Fruit fly (Drosophila melanogaster) whole organism, wandering third instar larva: ENCODE measurements around the gene CG33341.

Source experiments
- Abd-B ChIP-seq: fragments of >200 bp; optimal IDR thresholded peaks from 2 replicates; lab custom pipeline; 2017; ENCODE audit warnings: missing biosample characterization, missing genetic modification characterization
- CG9705 ChIP-seq: fragments of 200-800 bp; sonication (Bioruptor generic); optimal IDR thresholded peaks from 2 replicates; lab custom pipeline; 2018; ENCODE audit warnings: missing biosample characterization, mild to moderate bottlenecking, missing genetic modification characterization
- Dfd ChIP-seq: fragments of >200 bp; optimal IDR thresholded peaks from 2 replicates; lab custom pipeline; 2017; ENCODE audit warnings: missing biosample characterization, missing genetic modification characterization
- Dif ChIP-seq: fragments of 200-275, 200-300 bp; sonication (Bioruptor generic); optimal IDR thresholded peaks from 2 replicates; lab custom pipeline; 2018; ENCODE audit warnings: missing biosample characterization, missing genetic modification characterization; ENCODE audit not compliant: partially characterized antibody
- GATAd ChIP-seq: sonication (Bioruptor generic); optimal IDR thresholded peaks from 2 replicates; lab custom pipeline; 2016; ENCODE audit warnings: missing biosample characterization, missing genetic modification characterization
- HLH106 ChIP-seq: fragments of 200-800 bp; optimal IDR thresholded peaks from 3 replicates; lab custom pipeline; 2019; ENCODE audit warnings: missing biosample characterization, mild to moderate bottlenecking, missing genetic modification characterization, moderate library complexity
- Hnf4 ChIP-seq: fragments of 200-800 bp; sonication (Bioruptor generic); optimal IDR thresholded peaks from 2 replicates; lab custom pipeline; 2016; ENCODE audit warnings: missing biosample characterization, mild to moderate bottlenecking, missing genetic modification characterization
- Hr78 ChIP-seq: fragments of >200 bp; optimal IDR thresholded peaks from 2 replicates; lab custom pipeline; 2017; ENCODE audit warnings: missing biosample characterization, missing genetic modification characterization
- Jra ChIP-seq: sonication (Bioruptor generic); optimal IDR thresholded peaks from 2 replicates; lab custom pipeline; 2016; ENCODE audit warnings: missing biosample characterization, missing genetic modification characterization
- Mio ChIP-seq: sonication (Bioruptor generic); optimal IDR thresholded peaks from 2 replicates; lab custom pipeline; 2016; ENCODE audit warnings: missing biosample characterization, missing genetic modification characterization
- Myc ChIP-seq: fragments of >200 bp; optimal IDR thresholded peaks from 2 replicates; lab custom pipeline; 2017
- N ChIP-seq: fragments of >200 bp; optimal IDR thresholded peaks from 2 replicates; lab custom pipeline; 2018; ENCODE audit warnings: missing biosample characterization, missing external identifiers, missing genetic modification characterization
- Rel ChIP-seq, 2 experiments: fragments of 200-800 bp; sonication (Bioruptor generic) in 1 of 2; optimal IDR thresholded peaks; 2 replicates in 1 of 2; 3 replicates in 1 of 2; lab custom pipeline; 2016 to 2019; ENCODE audit warnings: mild to moderate bottlenecking in 2 of 2, missing biosample characterization in 2 of 2, missing genetic modification characterization in 2 of 2, moderate library complexity in 1 of 2
- Sp1 ChIP-seq: fragments of 200-800 bp; sonication (Bioruptor generic); optimal IDR thresholded peaks from 3 replicates; lab custom pipeline; 2019; ENCODE audit warnings: missing biosample characterization, mild to moderate bottlenecking, missing genetic modification characterization, moderate library complexity
- Vsx2 ChIP-seq: fragments of 200-300, 225-300 bp; sonication (Bioruptor generic); optimal IDR thresholded peaks from 2 replicates; lab custom pipeline; 2018; ENCODE audit warnings: missing biosample characterization, missing genetic modification characterization; ENCODE audit not compliant: partially characterized antibody
- br ChIP-seq: fragments of 200-800 bp; sonication (Bioruptor generic); optimal IDR thresholded peaks from 2 replicates; lab custom pipeline; 2016; ENCODE audit warnings: missing biosample characterization, missing genetic modification characterization
- dl ChIP-seq, 2 experiments: fragments of 175-275, 200-275 bp in 1 of 2; fragments of 200-275 bp in 1 of 2; sonication (Bioruptor generic); optimal IDR thresholded peaks; lab custom pipeline; 2018; ENCODE audit warnings: mild to moderate bottlenecking in 2 of 2, missing biosample characterization in 2 of 2, missing genetic modification characterization in 2 of 2, moderate library complexity in 2 of 2; ENCODE audit not compliant: partially characterized antibody in 2 of 2, insufficient read depth in 1 of 2
- dmrt93B ChIP-seq: fragments of 200-800 bp; sonication (Bioruptor generic); optimal IDR thresholded peaks from 2 replicates; lab custom pipeline; 2018; ENCODE audit warnings: missing biosample characterization, mild to moderate bottlenecking, missing genetic modification characterization
- ey ChIP-seq: fragments of 200-800 bp; sonication (Bioruptor generic); optimal IDR thresholded peaks from 2 replicates; lab custom pipeline; 2016; ENCODE audit warnings: missing biosample characterization, missing genetic modification characterization
- foxo ChIP-seq, 2 experiments: fragments of 200-800 bp; sonication (Bioruptor generic); optimal IDR thresholded peaks; 2 replicates in 1 of 2; 3 replicates in 1 of 2; lab custom pipeline; 2016 to 2017; ENCODE audit warnings: missing biosample characterization in 2 of 2, missing genetic modification characterization in 2 of 2
- fru ChIP-seq: fragments of 200-800 bp; sonication (Bioruptor generic); optimal IDR thresholded peaks from 3 replicates; lab custom pipeline; 2016; ENCODE audit warnings: missing biosample characterization, mild to moderate bottlenecking, missing genetic modification characterization
- h ChIP-seq: fragments of 200-800 bp; sonication (Bioruptor generic); optimal IDR thresholded peaks from 3 replicates; lab custom pipeline; 2016; ENCODE audit warnings: missing biosample characterization, mild to moderate bottlenecking, missing genetic modification characterization
- jim ChIP-seq: fragments of 175-275, 200-325 bp; sonication (Bioruptor generic); optimal IDR thresholded peaks from 2 replicates; lab custom pipeline; 2016; ENCODE audit warnings: missing biosample characterization, mild to moderate bottlenecking, missing genetic modification characterization
- lola ChIP-seq: fragments of >200 bp; optimal IDR thresholded peaks from 2 replicates; lab custom pipeline; 2017; ENCODE audit warnings: missing biosample characterization, missing genetic modification characterization
- pan ChIP-seq: fragments of >200 bp; optimal IDR thresholded peaks from 2 replicates; lab custom pipeline; 2017
- psq ChIP-seq: fragments of 200-800 bp; sonication (Bioruptor generic); optimal IDR thresholded peaks from 3 replicates; lab custom pipeline; 2017; ENCODE audit warnings: missing biosample characterization, mild to moderate bottlenecking, missing genetic modification characterization, moderate library complexity
- rgr ChIP-seq: fragments of 200-800 bp; sonication (Bioruptor generic); optimal IDR thresholded peaks from 3 replicates; lab custom pipeline; 2016; ENCODE audit warnings: missing biosample characterization, mild to moderate bottlenecking, missing genetic modification characterization
- sage ChIP-seq: fragments of 200-800 bp; sonication (Bioruptor generic); optimal IDR thresholded peaks from 2 replicates; lab custom pipeline; 2016; ENCODE audit warnings: missing biosample characterization, mild to moderate bottlenecking, missing genetic modification characterization
- tai ChIP-seq: sonication (Bioruptor generic); optimal IDR thresholded peaks from 2 replicates; lab custom pipeline; 2016; ENCODE audit warnings: missing biosample characterization, missing genetic modification characterization
- usp ChIP-seq: fragments of >200 bp; optimal IDR thresholded peaks from 2 replicates; lab custom pipeline; 2017; ENCODE audit warnings: missing biosample characterization, missing genetic modification characterization
- woc ChIP-seq: sonication (Bioruptor generic); optimal IDR thresholded peaks from 2 replicates; lab custom pipeline; 2016; ENCODE audit warnings: missing biosample characterization, mild to moderate bottlenecking, missing genetic modification characterization

Gene CG33341

DNA sequence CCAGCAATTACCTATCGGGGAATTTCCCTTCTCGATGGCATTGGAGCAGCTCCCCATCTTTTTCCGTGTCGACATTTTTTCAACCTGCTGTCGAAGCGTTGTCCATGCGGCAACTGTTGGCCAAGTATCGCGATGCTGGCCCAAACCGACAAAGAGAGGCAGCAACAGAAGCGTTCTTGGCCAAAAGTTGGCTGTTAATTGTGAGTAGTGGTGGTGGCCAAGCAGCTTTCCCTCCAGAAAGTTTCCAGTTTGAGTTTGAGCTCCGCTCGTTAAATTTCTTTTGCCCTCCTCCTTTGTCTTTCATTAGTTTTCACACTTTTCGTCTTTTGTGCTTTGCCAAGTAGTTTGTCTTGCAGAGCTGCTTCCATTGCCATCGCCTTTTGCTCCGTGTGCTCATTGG lies 4.5 kb downstream of the CG33341 start, which contains the start of gene CG17782:
CG17782 (minus strand) TSS at position 101 of the 400 bp plus-strand sequence.
- TF ChIP-seq Dfd (GFP tag; lab: Kevin White, UChicago): no peak
- TF ChIP-seq Rel (GFP tag; optimal IDR thresholded peaks at IDR 0.05; lab: Kevin White, UChicago): no peak
- no peak for TF ChIP-seq Rel (tag; optimal IDR thresholded peaks at IDR 0.05; lab: Kevin White, UChicago)
- TF ChIP-seq fru (GFP tag; lab: Kevin White, UChicago): no peak
- TF ChIP-seq Jra (GFP tag; lab: Kevin White, UChicago): no peak
- TF ChIP-seq rgr (GFP tag; lab: Kevin White, UChicago): no peak
- no peak for TF ChIP-seq pan (lab: Kevin White, UChicago)
- TF ChIP-seq Myc (lab: Kevin White, UChicago): no peak
- no peak for TF ChIP-seq dl (GFP tag; optimal IDR thresholded peaks at IDR 0.05; lab: Kevin White, UChicago; ENCODE audit: insufficient read depth in 1 of 2, partially characterized antibody in 2 of 2)
- TF ChIP-seq, all 38 proteins: peak for 0

DNA sequence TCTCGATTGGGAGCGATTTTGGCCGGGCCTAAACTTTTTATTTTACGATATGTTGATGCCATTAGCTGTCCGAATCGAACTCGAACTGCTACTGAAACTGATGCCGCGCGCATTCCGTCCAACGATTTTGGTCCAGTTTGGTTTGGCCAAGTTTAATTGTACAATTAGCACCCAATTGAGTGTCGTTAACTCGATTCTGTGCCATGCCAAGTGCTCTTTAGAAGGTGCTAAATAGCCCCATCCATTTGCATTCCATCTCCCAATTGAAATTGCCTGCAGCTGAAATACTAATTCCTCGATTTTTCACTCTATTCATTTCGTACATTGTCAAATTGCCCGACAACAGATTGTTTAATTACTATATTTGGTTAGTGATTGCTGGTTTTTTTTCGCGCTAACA lies 7.4 kb downstream of the CG33341 start, which contains the start of gene CG17781:
CG17781 (minus strand) TSS at position 101 of the 400 bp plus-strand sequence.
- TF ChIP-seq fru (GFP tag; lab: Kevin White, UChicago) (no peak), pan (lab: Kevin White, UChicago) (no peak), Hr78 (GFP tag; lab: Kevin White, UChicago) (no peak), woc (GFP tag; lab: Kevin White, UChicago) (no peak), Vsx2 (no peak), Myc (lab: Kevin White, UChicago) (no peak), psq (GFP tag; lab: Kevin White, UChicago) (no peak), Dfd (GFP tag; lab: Kevin White, UChicago) (no peak), ey (GFP tag; lab: Kevin White, UChicago) (no peak)

DNA sequence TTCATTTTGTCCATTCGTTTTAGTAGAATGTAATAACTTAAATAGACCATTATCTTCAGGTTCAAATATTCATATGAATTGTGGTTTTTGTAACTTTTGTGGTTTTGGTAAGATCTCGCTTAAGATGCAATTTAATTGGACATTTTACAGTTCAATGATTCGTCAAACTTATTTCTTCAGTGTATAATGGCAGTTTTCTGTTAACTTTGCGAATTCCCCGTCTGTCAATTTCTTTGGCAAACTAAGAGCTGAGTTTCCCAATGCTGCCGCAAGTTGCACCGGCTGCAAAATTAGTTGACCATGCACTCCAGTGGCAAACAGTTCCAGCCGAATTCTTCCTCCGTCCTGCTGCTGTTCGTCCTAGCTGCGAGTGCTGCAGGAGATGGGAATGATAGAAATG lies 8.4 kb downstream of the CG33341 start, which contains the start of gene CG33342:
CG33342 (plus strand) TSS at position 301 of the 400 bp plus-strand sequence.
- no peak for TF ChIP-seq Mio (GFP tag; lab: Kevin White, UChicago)
- TF ChIP-seq Abd-B (GFP tag; lab: Kevin White, UChicago): no peak
- no peak for TF ChIP-seq Dfd (GFP tag; lab: Kevin White, UChicago)
- no peak for TF ChIP-seq Rel (GFP tag; optimal IDR thresholded peaks at IDR 0.05; lab: Kevin White, UChicago)
- no peak for TF ChIP-seq Rel (tag; optimal IDR thresholded peaks at IDR 0.05; lab: Kevin White, UChicago)
- TF ChIP-seq N (GFP tag; lab: Kevin White, UChicago): no peak
- TF ChIP-seq Jra (GFP tag; lab: Kevin White, UChicago): no peak
- TF ChIP-seq CG9705 (GFP tag; lab: Kevin White, UChicago): no peak
- TF ChIP-seq Hnf4: no peak
- TF ChIP-seq h: no peak
- TF ChIP-seq sage (GFP tag; lab: Kevin White, UChicago): no peak
- no peak for TF ChIP-seq br (GFP tag; lab: Kevin White, UChicago)
- no peak for TF ChIP-seq dl (GFP tag; optimal IDR thresholded peaks at IDR 0.05; lab: Kevin White, UChicago; ENCODE audit: insufficient read depth in 1 of 2, partially characterized antibody in 2 of 2)
- no peak for TF ChIP-seq GATAd
- TF ChIP-seq Sp1: no peak
- no peak for TF ChIP-seq jim (GFP tag; lab: Kevin White, UChicago)
- no peak for TF ChIP-seq psq (GFP tag; lab: Kevin White, UChicago)
- TF ChIP-seq Dif: no peak
- TF ChIP-seq HLH106 (tag; lab: Kevin White, UChicago): no peak
- TF ChIP-seq dmrt93B (GFP tag; lab: Kevin White, UChicago): no peak
- TF ChIP-seq pan (lab: Kevin White, UChicago): no peak

DNA sequence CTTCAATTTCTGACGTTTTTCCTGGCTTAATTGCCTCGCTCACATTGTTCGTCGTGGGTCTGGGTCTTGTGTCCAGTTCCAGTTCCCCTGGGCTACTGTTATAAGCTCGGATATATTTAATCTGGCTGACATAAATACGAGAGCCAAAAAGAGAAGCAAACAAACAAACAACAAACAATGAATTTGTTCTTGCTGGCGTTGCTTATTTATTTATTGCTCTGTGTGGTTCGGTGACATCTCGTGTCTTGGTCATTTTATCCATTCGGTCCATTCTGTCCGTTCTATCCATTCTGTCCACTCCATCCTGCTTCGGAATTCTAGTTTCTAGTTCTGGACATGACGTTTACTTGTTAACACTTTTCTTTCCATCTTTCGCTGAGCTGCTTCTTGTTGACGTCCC lies 16.8 kb downstream of the CG33341 start, which contains the start of gene CG17780:
CG17780 (minus strand) TSS at position 101 of the 400 bp plus-strand sequence.
- TF ChIP-seq usp (GFP tag; lab: Kevin White, UChicago) (no peak), fru (GFP tag; lab: Kevin White, UChicago) (no peak), Sp1 (no peak), Vsx2 (no peak), GATAd (no peak), N (GFP tag; lab: Kevin White, UChicago) (no peak), br (GFP tag; lab: Kevin White, UChicago) (no peak), tai (GFP tag; lab: Kevin White, UChicago) (no peak), Dfd (GFP tag; lab: Kevin White, UChicago) (no peak), Myc (lab: Kevin White, UChicago) (no peak), lola (GFP tag; lab: Kevin White, UChicago) (no peak), woc (GFP tag; lab: Kevin White, UChicago) (no peak), foxo (GFP tag; optimal IDR thresholded peaks at IDR 0.05; lab: Kevin White, UChicago) (no peak), Hnf4 (no peak)
- TF ChIP-seq, all 38 proteins: peak for 0
